Fruit fly (Drosophila melanogaster): ENCODE data around the gene CG15435.

The CG15435 gene

dm6 chr2L:4458119-4459056 lies 1.1 kb upstream of the CG15435 start, which contains the start of gene RpL27A:
RpL27A (minus strand) TSS chr2L:4458364.
- peak; percentile 50 for TF ChIP-seq CG15710 (tag; optimal IDR thresholded peaks at IDR 0.05)
- peak; percentile 67 for TF ChIP-seq CG12605 (GFP tag; IDR thresholded peaks at IDR 0.05)
- no peak for TF ChIP-seq CG17806 (tag; optimal IDR thresholded peaks at IDR 0.05)
- TF ChIP-seq CG9948 (tag; optimal IDR thresholded peaks at IDR 0.05) = peak; percentile 41
- no peak for TF ChIP-seq rn (GFP tag; IDR thresholded peaks at IDR 0.05)
- no peak for TF ChIP-seq EcR (GFP tag; optimal IDR thresholded peaks at IDR 0.05)
- peak; percentile 47; the same call in 1 of the 2 replicates for TF ChIP-seq CG32121 (GFP tag; IDR thresholded peaks at IDR 0.05)
- peak; percentile 65 for TF ChIP-seq CG34367 (tag; optimal IDR thresholded peaks at IDR 0.05)
- TF ChIP-seq CG8159 (tag; optimal IDR thresholded peaks at IDR 0.05) = peak; percentile 44
- TF ChIP-seq Snoo (tag; optimal IDR thresholded peaks at IDR 0.05) = peak; percentile 81
- TF ChIP-seq Pif1B (GFP tag; optimal IDR thresholded peaks at IDR 0.05) = no peak
- TF ChIP-seq CG14655 (GFP tag; optimal IDR thresholded peaks at IDR 0.05) = no peak
- peak; percentile 5 for TF ChIP-seq CG8301 (tag; optimal IDR thresholded peaks at IDR 0.05)
- no peak for TF ChIP-seq CG10348 (GFP tag; IDR thresholded peaks at IDR 0.05)
- TF ChIP-seq CG4496 (GFP tag; IDR thresholded peaks at IDR 0.05) = peak; percentile 84
- peak; percentile 32 for TF ChIP-seq Ets98B (GFP tag; IDR thresholded peaks at IDR 0.05)
- TF ChIP-seq fd96Ca (GFP tag; IDR thresholded peaks at IDR 0.05) = peak; percentile 14; the same call in 1 of the 3 replicates

DNA sequence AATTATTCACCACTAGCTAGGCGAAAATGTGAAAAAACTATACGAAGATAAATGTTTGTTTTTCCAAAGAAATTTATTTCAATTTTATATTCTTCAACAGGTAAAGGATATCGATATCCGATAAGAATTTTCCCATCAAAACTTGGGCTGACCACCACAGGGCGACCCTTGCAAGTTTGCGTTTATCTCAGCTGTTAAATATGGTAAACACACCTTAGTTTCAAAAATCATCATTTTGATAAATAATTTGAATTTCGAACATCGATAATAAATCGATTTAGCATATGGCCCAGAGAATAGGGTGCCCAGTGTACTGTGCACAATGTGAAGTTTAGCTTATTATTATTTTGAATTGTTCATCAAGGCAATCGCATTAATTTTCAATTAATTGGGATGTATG lies 3.8 kb downstream of the CG15435 start, which contains the start of the genes CG15443 and Paris:
CG15443 (minus strand) TSS at position 125 of the 400 bp plus-strand sequence.
Paris (plus strand) TSS at position 289 of the 400 bp plus-strand sequence.
- no peak for TF ChIP-seq CG14655 (GFP tag; optimal IDR thresholded peaks at IDR 0.05)
- TF ChIP-seq CG12605 (GFP tag; IDR thresholded peaks at IDR 0.05) = 0 out of 2 replicates have a peak, but pooled peaks have one; percentile 39

- no peak for TF ChIP-seq fd96Ca (GFP tag; IDR thresholded peaks at IDR 0.05)
- TF ChIP-seq CG17806 (tag; optimal IDR thresholded peaks at IDR 0.05) = no peak
- no peak for TF ChIP-seq CG8159 (tag; optimal IDR thresholded peaks at IDR 0.05)
- no peak for TF ChIP-seq EcR (GFP tag; optimal IDR thresholded peaks at IDR 0.05)
- TF ChIP-seq CG34367 (tag; optimal IDR thresholded peaks at IDR 0.05) = no peak
- TF ChIP-seq rn (GFP tag; IDR thresholded peaks at IDR 0.05) = no peak
- TF ChIP-seq CG4496 (GFP tag; IDR thresholded peaks at IDR 0.05) = no peak
- no peak for TF ChIP-seq Ets98B (GFP tag; IDR thresholded peaks at IDR 0.05)
- TF ChIP-seq CG13204 (GFP tag; optimal IDR thresholded peaks at IDR 0.05) = no peak
- no peak for TF ChIP-seq CG15710 (tag; optimal IDR thresholded peaks at IDR 0.05)
- TF ChIP-seq gl (tag; optimal IDR thresholded peaks at IDR 0.05) = no peak
- TF ChIP-seq CG9948 (tag; optimal IDR thresholded peaks at IDR 0.05) = no peak
- no peak for TF ChIP-seq Pif1B (GFP tag; optimal IDR thresholded peaks at IDR 0.05)
- no peak for TF ChIP-seq CG14655 (GFP tag; optimal IDR thresholded peaks at IDR 0.05)
- TF ChIP-seq CG32121 (GFP tag; IDR thresholded peaks at IDR 0.05) = no peak
- TF ChIP-seq CG8301 (tag; optimal IDR thresholded peaks at IDR 0.05) = no peak
- no peak for TF ChIP-seq D1 (tag; optimal IDR thresholded peaks at IDR 0.05)
- no peak for TF ChIP-seq Pif1A (GFP tag; optimal IDR thresholded peaks at IDR 0.05)
- no peak for TF ChIP-seq CG12605 (GFP tag; IDR thresholded peaks at IDR 0.05)
- no peak for TF ChIP-seq CG10348 (GFP tag; IDR thresholded peaks at IDR 0.05)
Observed at dm6 chr2L:4464946-4465345, 5.4 kb downstream of the CG15435 start, which contains the start of gene FIG4. FIG4 (plus strand) TSS chr2L:4465174.

DNA sequence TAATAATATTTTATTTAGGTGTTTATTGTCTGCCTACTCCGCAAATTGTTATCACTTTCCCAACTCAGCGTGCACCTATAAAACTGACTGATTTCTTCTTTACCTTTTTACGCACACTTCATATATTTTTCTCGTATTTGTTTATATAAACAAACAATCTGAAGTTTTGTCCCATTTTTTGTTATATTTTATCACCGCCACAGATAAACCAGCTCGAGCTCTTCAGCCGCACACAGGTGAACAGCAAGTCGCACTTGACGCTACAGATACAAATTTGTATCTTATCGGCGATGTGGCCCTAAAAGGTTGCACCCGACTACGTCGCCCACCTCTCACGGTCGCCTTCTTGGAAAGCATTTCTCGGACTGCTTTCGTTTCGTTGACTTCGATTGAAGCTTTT lies 15.9 kb downstream of the CG15435 start:
- no peak for TF ChIP-seq CG34367 (tag; optimal IDR thresholded peaks at IDR 0.05)
- no peak for TF ChIP-seq Pif1B (GFP tag; optimal IDR thresholded peaks at IDR 0.05)
- TF ChIP-seq CG17806 (tag; optimal IDR thresholded peaks at IDR 0.05) = no peak
- no peak for TF ChIP-seq EcR (GFP tag; optimal IDR thresholded peaks at IDR 0.05)

DNA sequence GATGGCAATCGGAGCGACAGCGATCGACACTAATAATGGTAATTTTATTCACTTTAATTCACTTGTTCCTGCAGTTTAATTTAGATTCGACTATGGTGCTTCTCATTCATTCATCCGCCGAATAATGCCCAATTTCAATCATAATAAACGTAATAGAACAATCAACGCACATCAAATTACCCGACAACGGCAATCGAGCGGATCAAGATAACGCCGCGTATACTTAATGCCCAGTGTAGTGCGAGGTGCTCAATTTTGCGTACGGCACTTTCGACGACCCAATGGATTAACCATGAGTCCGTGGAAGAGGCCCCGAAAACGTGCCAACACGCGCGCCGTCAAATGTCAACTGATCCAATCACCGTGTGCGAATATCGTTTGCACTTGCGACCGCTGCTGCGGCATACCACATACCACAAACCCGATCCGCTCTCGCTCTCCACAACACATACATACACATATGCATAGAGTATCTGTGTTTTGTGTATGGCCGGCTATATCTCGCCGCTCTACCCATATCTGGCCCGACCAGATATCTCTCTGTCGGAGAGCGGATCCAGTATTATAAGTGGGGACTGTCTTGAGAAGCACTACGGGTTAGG lies 17.2 kb downstream of the CG15435 start, which contains the start of gene ine:
ine (minus strand) TSS at position 351 of the 602 bp plus-strand sequence.
- TF ChIP-seq EcR (GFP tag; optimal IDR thresholded peaks at IDR 0.05) = no peak
- TF ChIP-seq Pif1B (GFP tag; optimal IDR thresholded peaks at IDR 0.05) = no peak
- TF ChIP-seq Pif1A (GFP tag; optimal IDR thresholded peaks at IDR 0.05) = no peak
- TF ChIP-seq CG4496 (GFP tag; IDR thresholded peaks at IDR 0.05) = peak; percentile 64; the same call in 2 of the 3 replicates
- TF ChIP-seq CG8301 (tag; optimal IDR thresholded peaks at IDR 0.05) = no peak
- peak; percentile 67; the same call in 1 of the 2 replicates for TF ChIP-seq Ets98B (GFP tag; IDR thresholded peaks at IDR 0.05)
- peak; percentile 29; the same call in 1 of the 2 replicates for TF ChIP-seq CG12605 (GFP tag; IDR thresholded peaks at IDR 0.05)
- no peak for TF ChIP-seq CG15710 (tag; optimal IDR thresholded peaks at IDR 0.05)
- TF ChIP-seq CG32121 (GFP tag; IDR thresholded peaks at IDR 0.05) = peak; percentile 42; the same call in 1 of the 2 replicates
- peak; percentile 58; the same call in 2 of the 3 replicates for TF ChIP-seq fd96Ca (GFP tag; IDR thresholded peaks at IDR 0.05)
- no peak for TF ChIP-seq gl (tag; optimal IDR thresholded peaks at IDR 0.05)
- no peak for TF ChIP-seq CG17806 (tag; optimal IDR thresholded peaks at IDR 0.05)
- TF ChIP-seq CG8159 (tag; optimal IDR thresholded peaks at IDR 0.05) = no peak
